Worm (Caenorhabditis elegans): ENCODE measurements around the gene smcr-8.
A peak's percentile ranks its signal among the peaks of the same experiment; 100 is the strongest.

Gene smcr-8

ce11 chrIII:5002231-5002630, 3.1 kb downstream of the smcr-8 start, which contains the start of gene R144.10:
Gene R144.10 (minus strand): TSS chrIII:5002331.
- TF ChIP-seq F33H1.4 (GFP tag; IDR thresholded peaks at IDR 0.05) (peak; percentile 50), efl-1 (GFP tag; optimal IDR thresholded peaks at IDR 0.05) (no peak), lsl-1 (GFP tag; optimal IDR thresholded peaks at IDR 0.05) (peak; percentile 49)

DNA sequence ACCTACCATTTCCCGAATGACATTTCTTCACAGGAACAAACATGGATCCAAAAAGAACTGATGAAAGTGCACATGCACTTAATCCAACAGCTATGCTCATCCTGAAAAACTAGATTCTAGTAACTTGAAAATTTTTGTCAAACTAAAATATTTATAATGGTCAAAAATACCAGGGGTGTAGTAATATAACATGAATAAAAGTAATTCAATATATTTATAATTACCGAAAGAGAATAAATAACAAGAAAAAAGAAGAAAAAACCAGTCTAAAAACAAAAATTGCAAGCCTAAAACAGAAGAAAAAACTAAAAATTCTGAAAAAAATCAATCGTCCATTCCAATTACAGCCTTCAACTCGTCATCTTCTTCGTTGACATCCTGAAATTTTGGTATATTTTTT, 5.4 kb downstream of the smcr-8 start, which contains the start of gene R144.6:
R144.6 (minus strand) TSS at position 101 of the 400 bp plus-strand sequence.
- no peak for TF ChIP-seq mel-28 (tag; optimal IDR thresholded peaks at IDR 0.05; ENCODE audit: borderline replicate concordance)
- TF ChIP-seq mxl-1 (tag; optimal IDR thresholded peaks at IDR 0.05) = no peak
- TF ChIP-seq ztf-3 (GFP tag; optimal IDR thresholded peaks at IDR 0.05) = no peak
- TF ChIP-seq F57C9.4 (tag; optimal IDR thresholded peaks at IDR 0.05) = no peak
- no peak for TF ChIP-seq snpc-1.1 (tag; optimal IDR thresholded peaks at IDR 0.05; ENCODE audit: insufficient read depth)
- TF ChIP-seq ccch-3 (GFP tag; optimal IDR thresholded peaks at IDR 0.05) = no peak
- no peak for TF ChIP-seq D2030.7 (GFP tag; IDR thresholded peaks at IDR 0.05)

DNA sequence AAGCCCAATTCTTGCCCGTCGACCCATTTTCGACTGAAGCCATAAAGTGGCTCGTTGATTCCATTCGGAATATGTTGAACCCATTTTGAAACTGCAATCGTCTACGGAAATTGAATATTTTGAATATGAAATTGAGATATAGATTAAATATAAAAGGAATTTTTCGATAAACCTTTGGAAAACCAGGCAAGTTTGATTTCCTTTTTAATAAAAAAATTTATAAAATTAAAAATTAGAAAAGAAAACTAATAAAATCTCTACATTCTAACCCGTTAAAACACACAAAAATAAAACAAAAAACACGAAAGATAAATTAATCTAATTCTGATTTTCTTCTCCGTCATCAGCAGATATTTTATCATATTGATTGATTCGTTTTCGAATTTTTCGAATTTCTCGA, 7.7 kb downstream of the smcr-8 start, which contains the start of gene R144.12:
R144.12 (minus strand) TSS at position 101 of the 400 bp plus-strand sequence.
- no peak for TF ChIP-seq somi-1 (GFP tag; optimal IDR thresholded peaks at IDR 0.05)
- TF ChIP-seq snpc-3.4 (tag; optimal IDR thresholded peaks at IDR 0.05) = no peak
- TF ChIP-seq B0261.1 (tag; optimal IDR thresholded peaks at IDR 0.05) = no peak
- no peak for TF ChIP-seq akir-1 (GFP tag; optimal IDR thresholded peaks at IDR 0.05)
- no peak for TF ChIP-seq ceh-40 (GFP tag; IDR thresholded peaks at IDR 0.05)
- no peak for TF ChIP-seq ccch-3 (GFP tag; optimal IDR thresholded peaks at IDR 0.05)
- no peak for TF ChIP-seq hlh-26 (GFP tag; conservative IDR thresholded peaks at IDR 0.05)
- no peak for TF ChIP-seq rpc-1 (optimal IDR thresholded peaks at IDR 0.05)
- no peak for TF ChIP-seq rpc-1 (tag; optimal IDR thresholded peaks at IDR 0.05)
- no peak for TF ChIP-seq attf-6 (GFP tag; IDR thresholded peaks at IDR 0.05)
- TF ChIP-seq aptf-2 (GFP tag; conservative IDR thresholded peaks at IDR 0.05) = no peak
- no peak for TF ChIP-seq lin-54 (GFP tag; optimal IDR thresholded peaks at IDR 0.05)
- no peak for TF ChIP-seq ztf-28 (GFP tag; IDR thresholded peaks at IDR 0.05)
- no peak for TF ChIP-seq snpc-1.3 (tag; optimal IDR thresholded peaks at IDR 0.05; ENCODE audit: insufficient read depth)
- no peak for TF ChIP-seq lag-1 (GFP tag; IDR thresholded peaks at IDR 0.05)
- no peak for TF ChIP-seq let-526 (GFP tag; IDR thresholded peaks at IDR 0.05)
- no peak for TF ChIP-seq ztf-22 (GFP tag; optimal IDR thresholded peaks at IDR 0.05)
- TF ChIP-seq ceh-79 (tag; optimal IDR thresholded peaks at IDR 0.05) = no peak
- TF ChIP-seq mcd-1 (GFP tag; IDR thresholded peaks at IDR 0.05) = no peak
- TF ChIP-seq B0035.1 (tag; optimal IDR thresholded peaks at IDR 0.05) = no peak

- TF ChIP-seq egl-18 (GFP tag; IDR thresholded peaks at IDR 0.05) = no peak
- TF ChIP-seq bed-1 (GFP tag; IDR thresholded peaks at IDR 0.05) = 0 out of 2 replicates have a peak, but pooled peaks have one; percentile 30
- 0 out of 2 replicates have a peak, but pooled peaks have one; percentile 11 for TF ChIP-seq B0336.3 (GFP tag; IDR thresholded peaks at IDR 0.05)
- 0 out of 2 replicates have a peak, but pooled peaks have one; percentile 7 for TF ChIP-seq madf-6 (GFP tag; IDR thresholded peaks at IDR 0.05)
- TF ChIP-seq atf-7 (tag; optimal IDR thresholded peaks at IDR 0.05) = no peak
- no peak for TF ChIP-seq lin-26 (GFP tag; IDR thresholded peaks at IDR 0.05)
- no peak for TF ChIP-seq fkh-3 (tag; optimal IDR thresholded peaks at IDR 0.05)
- TF ChIP-seq nhr-27 (tag; optimal IDR thresholded peaks at IDR 0.05) = no peak
Observed at ce11 chrIII:5008730-5009129, 9.6 kb downstream of the smcr-8 start, which contains the start of gene R144.11. Gene R144.11 (minus strand): TSS chrIII:5008830.

Data from whole organism, young adult.